Worm (Caenorhabditis elegans) whole organism, L2 larva: Measurements from ENCODE around the gene T12G3.4.

Experiments used
- ZK546.5 ChIP-seq: sonication (generic microtip); optimal IDR thresholded peaks from 2 replicates; lab custom pipeline; 2017; ENCODE audit warnings: missing biosample characterization, missing genetic modification characterization
- lin-13 ChIP-seq: fragments of 150-350 bp; optimal IDR thresholded peaks from 2 replicates; lab custom pipeline; 2014; ENCODE audit warnings: missing biosample characterization, missing genetic modification reagents, missing genetic modification characterization

ce11 chrIV:12005090-12005770 lies 42.8 kb upstream of the T12G3.4 start:
- TF ChIP-seq lin-13 (GFP tag; lab: Kevin White, UChicago), result no peak
- no peak for TF ChIP-seq ZK546.5 (tag; lab: Kevin White, UChicago)
